Worm (Caenorhabditis elegans) whole organism, L4 larva: ENCODE data around the gene R02F2.7.
A peak's percentile ranks its signal among the peaks of the same experiment; 100 is the strongest.

ENCODE experiments used
- F10B5.3 ChIP-seq: sonication (generic microtip); optimal IDR thresholded peaks from 2 replicates; lab custom pipeline; 2016; ENCODE audit warnings: mild to moderate bottlenecking, missing genetic modification characterization, missing compliant biosample characterization
- F26F4.8 ChIP-seq: fragments of 200-800 bp; sonication (Bioruptor generic); conservative IDR thresholded peaks from 2 replicates; pipeline ENCODE4 v1.3.6; 2022; ENCODE audit warnings: missing genetic modification characterization, missing compliant biosample characterization
- F37D6.2 ChIP-seq: sonication (generic microtip); optimal IDR thresholded peaks from 2 replicates; lab custom pipeline; 2016; ENCODE audit warnings: mild to moderate bottlenecking, missing genetic modification characterization, missing compliant biosample characterization
- T20F7.1 ChIP-seq: fragments of 200-800 bp; sonication (Bioruptor generic); optimal IDR thresholded peaks from 2 replicates; lab custom pipeline; 2018; ENCODE audit warnings: mild to moderate bottlenecking, missing genetic modification characterization, missing compliant biosample characterization
- T26A8.4 ChIP-seq: fragments of 200-800 bp; sonication (Bioruptor generic); IDR thresholded peaks from 2 replicates; pipeline ENCODE4 v1.3.6; 2022; ENCODE audit warnings: missing genetic modification characterization, missing compliant biosample characterization
- Y105C5A.15 ChIP-seq: fragments of 200-800 bp; sonication (Bioruptor generic); IDR thresholded peaks from 2 replicates; pipeline ENCODE4 v1.3.6; 2022; ENCODE audit warnings: missing genetic modification characterization, missing compliant biosample characterization
- Y5F2A.4 ChIP-seq: fragments of 200-800 bp; sonication (Bioruptor generic); optimal IDR thresholded peaks from 2 replicates; lab custom pipeline; 2018; ENCODE audit warnings: mild to moderate bottlenecking, missing genetic modification characterization, missing compliant biosample characterization
- ZK337.2 ChIP-seq: fragments of 200-800 bp; sonication (Bioruptor generic); IDR thresholded peaks from 2 replicates; pipeline ENCODE4 v1.3.6; 2022; ENCODE audit warnings: missing genetic modification reagents, missing genetic modification characterization, missing compliant biosample characterization
- aha-1 ChIP-seq: fragments of 150-350 bp; peaks from one replicate; lab custom pipeline; 2014; ENCODE audit warnings: missing biosample characterization, missing genetic modification characterization
- arid-1 ChIP-seq: fragments of 200-800 bp; sonication (Bioruptor generic); conservative IDR thresholded peaks from 2 replicates; pipeline ENCODE4 v1.3.6; 2022; ENCODE audit warnings: missing genetic modification reagents, missing genetic modification characterization, missing compliant biosample characterization
- attf-4 ChIP-seq: sonication (generic microtip); optimal IDR thresholded peaks from 3 replicates; lab custom pipeline; 2017; ENCODE audit warnings: missing biosample characterization, missing genetic modification characterization
- ceh-20 ChIP-seq: fragments of 200-800 bp; sonication (Bioruptor generic); IDR thresholded peaks from 2 replicates; pipeline ENCODE4 v1.3.6; 2022; ENCODE audit warnings: missing genetic modification reagents, missing genetic modification characterization, missing compliant biosample characterization
- ceh-28 ChIP-seq: fragments of 150-350 bp; optimal IDR thresholded peaks from 2 replicates; lab custom pipeline; 2014; ENCODE audit warnings: missing biosample characterization, missing genetic modification reagents, missing genetic modification characterization
- ctbp-1 ChIP-seq: fragments of 200-800 bp; sonication (Bioruptor generic); IDR thresholded peaks from 2 replicates; pipeline ENCODE4 v1.3.6; 2022; ENCODE audit warnings: missing genetic modification reagents, missing genetic modification characterization, missing compliant biosample characterization
- daf-12 ChIP-seq: fragments of 150-350 bp; optimal IDR thresholded peaks from 2 replicates; lab custom pipeline; 2014; ENCODE audit warnings: missing biosample characterization, missing genetic modification reagents, missing genetic modification characterization
- daf-16 ChIP-seq, 3 experiments: sonication (generic microtip); optimal IDR thresholded peaks; 2 replicates each; lab custom pipeline; 2016 to 2017; ENCODE audit warnings: missing genetic modification characterization in 3 of 3, missing genetic modification reagents in 3 of 3, mild to moderate bottlenecking in 2 of 3, missing compliant biosample characterization in 2 of 3, missing biosample characterization in 1 of 3, moderate library complexity in 1 of 3
- egl-43 ChIP-seq: fragments of 200-800 bp; sonication (Bioruptor generic); IDR thresholded peaks from 2 replicates; pipeline ENCODE4 v1.3.6; 2022; ENCODE audit warnings: missing genetic modification reagents, missing genetic modification characterization, missing compliant biosample characterization
- fkh-10 ChIP-seq: fragments of 150-350 bp; optimal IDR thresholded peaks from 2 replicates; lab custom pipeline; 2014; ENCODE audit warnings: missing biosample characterization, missing genetic modification reagents, missing genetic modification characterization
- fos-1 ChIP-seq: fragments of 150-350 bp; optimal IDR thresholded peaks from 2 replicates; lab custom pipeline; 2014; ENCODE audit warnings: missing biosample characterization, missing genetic modification characterization
- hif-1 ChIP-seq, 2 experiments: sonication (generic microtip); optimal IDR thresholded peaks; 2 replicates each; lab custom pipeline; 2016 to 2017; ENCODE audit warnings: missing compliant biosample characterization in 2 of 2, missing genetic modification characterization in 2 of 2, missing genetic modification reagents in 2 of 2, missing genotype in 2 of 2, mild to moderate bottlenecking in 1 of 2
- jun-1 ChIP-seq: fragments of 150-350 bp; optimal IDR thresholded peaks from 2 replicates; lab custom pipeline; 2014; ENCODE audit warnings: missing biosample characterization, missing genetic modification reagents, missing genetic modification characterization
- lim-7 ChIP-seq: fragments of 200-800 bp; sonication (Bioruptor generic); IDR thresholded peaks from 2 replicates; pipeline ENCODE4 v1.3.6; 2022; ENCODE audit warnings: missing genetic modification characterization, missing compliant biosample characterization
- lin-1 ChIP-seq: fragments of 200-800 bp; sonication (Bioruptor generic); IDR thresholded peaks from 2 replicates; pipeline ENCODE4 v1.3.6; 2022; ENCODE audit warnings: missing genetic modification reagents, missing genetic modification characterization, missing compliant biosample characterization
- lin-29 ChIP-seq: fragments of 200-800 bp; sonication (Bioruptor generic); IDR thresholded peaks from 2 replicates; pipeline ENCODE4 v1.3.6; 2022; ENCODE audit warnings: missing genetic modification reagents, missing genetic modification characterization, missing compliant biosample characterization
- lin-38 ChIP-seq: fragments of 200-800 bp; sonication (Bioruptor generic); IDR thresholded peaks from 2 replicates; pipeline ENCODE4 v1.3.6; 2022; ENCODE audit warnings: missing genetic modification reagents, missing genetic modification characterization, missing compliant biosample characterization
- madf-5 ChIP-seq, 2 experiments: fragments of 200-800 bp; sonication (Bioruptor generic); IDR thresholded peaks; 2 replicates each; pipeline ENCODE4 v1.3.6; 2022; ENCODE audit warnings: missing compliant biosample characterization in 2 of 2, missing genetic modification characterization in 2 of 2
- madf-9 ChIP-seq: fragments of 200-800 bp; sonication (Bioruptor generic); conservative IDR thresholded peaks from 2 replicates; pipeline ENCODE4 v1.3.6; 2022; ENCODE audit warnings: missing genetic modification reagents, missing genetic modification characterization, missing compliant biosample characterization
- mdl-1 ChIP-seq, 2 experiments: fragments of 150-350 bp in 1 of 2; sonication (generic microtip) in 1 of 2; optimal IDR thresholded peaks; 2 replicates each; lab custom pipeline; 2014 to 2017; ENCODE audit warnings: missing biosample characterization in 2 of 2, missing genetic modification characterization in 2 of 2
- mdt-29 ChIP-seq: fragments of 200-800 bp; sonication (Bioruptor generic); IDR thresholded peaks from 2 replicates; pipeline ENCODE4 v1.3.6; 2022; ENCODE audit warnings: missing genetic modification reagents, missing genetic modification characterization, missing compliant biosample characterization
- nhr-10 ChIP-seq: fragments of 150-350 bp; optimal IDR thresholded peaks from 2 replicates; lab custom pipeline; 2014; ENCODE audit warnings: missing biosample characterization, missing genetic modification characterization
- nhr-102 ChIP-seq: sonication (generic microtip); optimal IDR thresholded peaks from 2 replicates; lab custom pipeline; 2016; ENCODE audit warnings: mild to moderate bottlenecking, missing genetic modification characterization, moderate library complexity, missing compliant biosample characterization
- nhr-11 ChIP-seq: fragments of 150-350 bp; optimal IDR thresholded peaks from 2 replicates; lab custom pipeline; 2014; ENCODE audit warnings: missing biosample characterization, missing genetic modification characterization
- nhr-111 ChIP-seq: fragments of 200-800 bp; sonication (Bioruptor generic); optimal IDR thresholded peaks from 2 replicates; lab custom pipeline; 2018; ENCODE audit warnings: mild to moderate bottlenecking, missing genetic modification characterization, missing compliant biosample characterization
- nhr-41 ChIP-seq: fragments of 200-800 bp; sonication (Bioruptor generic); IDR thresholded peaks from 2 replicates; pipeline ENCODE4 v1.3.6; 2022; ENCODE audit warnings: missing genetic modification reagents, missing genetic modification characterization, missing compliant biosample characterization
- nhr-48 ChIP-seq: sonication (generic microtip); optimal IDR thresholded peaks from 2 replicates; lab custom pipeline; 2016; ENCODE audit warnings: mild to moderate bottlenecking, missing genetic modification characterization, missing compliant biosample characterization
- nhr-76 ChIP-seq: fragments of 150-350 bp; optimal IDR thresholded peaks from 2 replicates; lab custom pipeline; 2014; ENCODE audit warnings: missing biosample characterization, missing genetic modification characterization
- nhr-77 ChIP-seq: fragments of 150-350 bp; optimal IDR thresholded peaks from 2 replicates; lab custom pipeline; 2014; ENCODE audit warnings: missing biosample characterization, missing genetic modification characterization
- pha-4 ChIP-seq, 2 experiments: fragments of 150-350 bp in 1 of 2; fragments of 200-800 bp in 1 of 2; sonication (Bioruptor generic) in 1 of 2; IDR thresholded peaks in 1 of 2; optimal IDR thresholded peaks in 1 of 2; 2 replicates each; pipeline versions ENCODE4 v1.3.6 to Lab custom; 2014 to 2022; ENCODE audit warnings: missing genetic modification characterization in 2 of 2, missing genetic modification reagents in 2 of 2, missing biosample characterization in 1 of 2, missing compliant biosample characterization in 1 of 2
- pqm-1 ChIP-seq: sonication (generic microtip); optimal IDR thresholded peaks from 2 replicates; lab custom pipeline; 2017; ENCODE audit warnings: missing biosample characterization, missing genetic modification characterization
- rbr-2 ChIP-seq: sonication (generic microtip); optimal IDR thresholded peaks from 2 replicates; lab custom pipeline; 2016; ENCODE audit warnings: missing genotype, missing genetic modification characterization, missing compliant biosample characterization
- sdz-12 ChIP-seq: fragments of 200-800 bp; sonication (Bioruptor generic); optimal IDR thresholded peaks from 2 replicates; lab custom pipeline; 2018; ENCODE audit warnings: mild to moderate bottlenecking, missing genetic modification characterization, missing compliant biosample characterization
- set-16 ChIP-seq: fragments of 200-800 bp; sonication (Bioruptor generic); IDR thresholded peaks from 2 replicates; pipeline ENCODE4 v1.3.6; 2022; ENCODE audit warnings: missing genetic modification reagents, missing genetic modification characterization, missing compliant biosample characterization
- skn-1 ChIP-seq: fragments of 150-350 bp; optimal IDR thresholded peaks from 2 replicates; lab custom pipeline; 2014; ENCODE audit warnings: missing biosample characterization, missing genetic modification characterization
- spr-3 ChIP-seq: fragments of 200-800 bp; sonication (Bioruptor generic); optimal IDR thresholded peaks from 2 replicates; lab custom pipeline; 2018; ENCODE audit warnings: mild to moderate bottlenecking, missing genetic modification characterization, missing compliant biosample characterization
- tag-97 ChIP-seq: fragments of 200-800 bp; sonication (Bioruptor generic); IDR thresholded peaks from 2 replicates; pipeline ENCODE4 v1.3.6; 2022; ENCODE audit warnings: missing genetic modification characterization, missing compliant biosample characterization
- zfp-2 ChIP-seq: sonication (generic microtip); optimal IDR thresholded peaks from 2 replicates; lab custom pipeline; 2016; ENCODE audit warnings: mild to moderate bottlenecking, missing genetic modification characterization, missing compliant biosample characterization
- ztf-11 ChIP-seq: fragments of 150-350 bp; optimal IDR thresholded peaks from 2 replicates; lab custom pipeline; 2014; ENCODE audit warnings: missing biosample characterization, missing genetic modification characterization
- ztf-7 ChIP-seq: fragments of 150-350 bp; optimal IDR thresholded peaks from 2 replicates; lab custom pipeline; 2014; ENCODE audit warnings: missing biosample characterization, missing genetic modification characterization

The R02F2.7 gene

ce11 chrIII:5506023-5506597 is 22.5 kb upstream of the R02F2.7 start (continued):
- no peak for TF ChIP-seq nhr-77 (tag; lab: Kevin White, UChicago)
- TF ChIP-seq madf-5 (GFP tag; IDR thresholded peaks at IDR 0.05; lab: Robert Waterston, UW) = no peak
- TF ChIP-seq ctbp-1 (GFP tag; lab: Robert Waterston, UW) = no peak
- TF ChIP-seq ztf-7 (tag; lab: Kevin White, UChicago) = no peak
- TF ChIP-seq T20F7.1 (GFP tag; lab: Kevin White, UChicago) = peak; percentile 67
- TF ChIP-seq zfp-2 (tag; lab: Kevin White, UChicago) = no peak
- no peak for TF ChIP-seq hif-1 (tag; optimal IDR thresholded peaks at IDR 0.05; lab: Kevin White, UChicago)
- TF ChIP-seq ceh-28 (tag; lab: Kevin White, UChicago) = no peak
- TF ChIP-seq daf-16 (GFP tag; optimal IDR thresholded peaks at IDR 0.05; lab: Kevin White, UChicago) = no peak
- peak; percentile 32 for TF ChIP-seq daf-16 (tag; optimal IDR thresholded peaks at IDR 0.05; lab: Kevin White, UChicago)
- TF ChIP-seq madf-9 = no peak
- TF ChIP-seq nhr-111 (GFP tag; lab: Kevin White, UChicago) = peak; percentile 50
- no peak; the same call in 1 of the 2 replicates for TF ChIP-seq ZK337.2 (GFP tag; lab: Robert Waterston, UW)
- no peak for TF ChIP-seq fos-1
- TF ChIP-seq pqm-1 = no peak
- no peak for TF ChIP-seq nhr-11
- TF ChIP-seq egl-43 = no peak
- peak; percentile 44 for TF ChIP-seq nhr-102 (tag; lab: Kevin White, UChicago)
- peak; percentile 99 for TF ChIP-seq aha-1 (tag; lab: Kevin White, UChicago)
- TF ChIP-seq attf-4 (tag; lab: Kevin White, UChicago) = no peak
- no peak for TF ChIP-seq nhr-48 (tag; lab: Kevin White, UChicago)
- no peak for TF ChIP-seq Y105C5A.15 (GFP tag; lab: Robert Waterston, UW)
- peak; percentile 76 for TF ChIP-seq nhr-10 (tag; lab: Kevin White, UChicago)

ce11 chrIII:5505474-5506022 is 22.0 kb upstream of the R02F2.7 start:
- TF ChIP-seq egl-43 (peak; percentile 35; the same call in 1 of the 2 replicates), lim-7 (GFP tag; lab: Robert Waterston, UW) (0 out of 2 replicates have a peak, but pooled peaks have one; percentile 51), F10B5.3 (tag; lab: Kevin White, UChicago) (no peak), Y5F2A.4 (GFP tag; lab: Kevin White, UChicago) (no peak), arid-1 (no peak), set-16 (GFP tag; lab: Robert Waterston, UW) (no peak; the same call in 1 of the 2 replicates), mdl-1 (tag; optimal IDR thresholded peaks at IDR 0.05; lab: Kevin White, UChicago) (no peak), jun-1 (tag; lab: Kevin White, UChicago) (no peak), nhr-102 (tag; lab: Kevin White, UChicago) (no peak), pha-4 (GFP tag; IDR thresholded peaks at IDR 0.05; lab: Robert Waterston, UW) (peak; percentile 7; the same call in 1 of the 2 replicates), pha-4 (tag; optimal IDR thresholded peaks at IDR 0.05; lab: Kevin White, UChicago) (no peak), nhr-76 (no peak), madf-5 (GFP tag; IDR thresholded peaks at IDR 0.05; lab: Robert Waterston, UW) (no peak), F26F4.8 (GFP tag; lab: Robert Waterston, UW) (no peak), daf-12 (tag; lab: Kevin White, UChicago) (no peak), spr-3 (no peak), tag-97 (GFP tag; lab: Robert Waterston, UW) (no peak), lin-29 (GFP tag; lab: Robert Waterston, UW) (0 out of 2 replicates have a peak, but pooled peaks have one; percentile 7), ceh-20 (no peak), skn-1 (tag; lab: Kevin White, UChicago) (no peak), ztf-11 (no peak), F37D6.2 (tag; lab: Kevin White, UChicago) (no peak), T26A8.4 (GFP tag; lab: Robert Waterston, UW) (no peak), nhr-41 (no peak), aha-1 (tag; lab: Kevin White, UChicago) (peak; percentile 88), lin-38 (no peak), ceh-28 (tag; lab: Kevin White, UChicago) (no peak), lin-1 (GFP tag; lab: Robert Waterston, UW) (no peak), mdt-29 (GFP tag; lab: Robert Waterston, UW) (no peak), fkh-10 (GFP tag; lab: Kevin White, UChicago) (no peak), nhr-111 (GFP tag; lab: Kevin White, UChicago) (no peak), attf-4 (tag; lab: Kevin White, UChicago) (no peak), nhr-48 (tag; lab: Kevin White, UChicago) (no peak), sdz-12 (GFP tag; lab: Kevin White, UChicago) (no peak), rbr-2 (tag; lab: Kevin White, UChicago) (no peak)
